Fruit fly (Drosophila melanogaster) whole organism, pupa: ENCODE results near the gene Lsp2.

Source experiments
- CG10348 ChIP-seq: fragments of 200-800 bp; sonication (Bioruptor generic); IDR thresholded peaks from 2 replicates; pipeline ENCODE4 v1.3.6; 2022; ENCODE audit warnings: missing biosample characterization, missing genetic modification characterization
- CG12605 ChIP-seq: fragments of 200-800 bp; sonication (Bioruptor generic); IDR thresholded peaks from 2 replicates; pipeline ENCODE4 v1.3.6; 2022; ENCODE audit warnings: missing biosample characterization, missing genetic modification characterization
- CG14655 ChIP-seq: fragments of 200-800 bp; sonication (Bioruptor generic); optimal IDR thresholded peaks from 3 replicates; lab custom pipeline; 2017; ENCODE audit warnings: mild to moderate bottlenecking, missing biosample characterization, missing genetic modification reagents, missing genetic modification characterization
- CG32121 ChIP-seq: fragments of 200-800 bp; sonication (Bioruptor generic); IDR thresholded peaks from 2 replicates; pipeline ENCODE4 v1.3.6; 2022; ENCODE audit warnings: missing biosample characterization, missing genetic modification characterization
- CG34367 ChIP-seq: fragments of 200-800 bp; sonication (Bioruptor generic); optimal IDR thresholded peaks from 2 replicates; lab custom pipeline; 2018; ENCODE audit warnings: missing biosample characterization, mild to moderate bottlenecking, missing genetic modification characterization
- EcR ChIP-seq: fragments of 200-800 bp; sonication (Bioruptor generic); optimal IDR thresholded peaks from 3 replicates; lab custom pipeline; 2019; ENCODE audit warnings: missing biosample characterization, missing genetic modification characterization, mild to moderate bottlenecking, moderate library complexity, missing genetic modification reagents
- Ets98B ChIP-seq: fragments of 200-800 bp; sonication (Bioruptor generic); IDR thresholded peaks from 2 replicates; pipeline ENCODE4 v1.3.6; 2022; ENCODE audit warnings: missing biosample characterization, missing genetic modification characterization
- Pif1A ChIP-seq: fragments of 200-800 bp; sonication (Bioruptor generic); optimal IDR thresholded peaks from 3 replicates; lab custom pipeline; 2016; ENCODE audit warnings: missing biosample characterization, missing genetic modification characterization
- Pif1B ChIP-seq: fragments of 200-800 bp; sonication (Bioruptor generic); optimal IDR thresholded peaks from 3 replicates; lab custom pipeline; 2016; ENCODE audit warnings: missing biosample characterization, missing genetic modification characterization
- Snoo ChIP-seq: fragments of 200-800 bp; sonication (Bioruptor generic); optimal IDR thresholded peaks from 3 replicates; lab custom pipeline; 2017; ENCODE audit warnings: missing biosample characterization, mild to moderate bottlenecking, missing genetic modification characterization, inconsistent platforms
- fd96Ca ChIP-seq: fragments of 200-800 bp; sonication (Bioruptor generic); IDR thresholded peaks from 3 replicates; pipeline ENCODE4 v1.3.6; 2022; ENCODE audit warnings: missing biosample characterization, missing genetic modification characterization
- gl ChIP-seq: fragments of 200-800 bp; sonication (Bioruptor generic); optimal IDR thresholded peaks from 2 replicates; lab custom pipeline; 2018; ENCODE audit warnings: missing biosample characterization, mild to moderate bottlenecking, missing genetic modification characterization
- rn ChIP-seq: fragments of 200-800 bp; sonication (Bioruptor generic); IDR thresholded peaks from 2 replicates; pipeline ENCODE4 v1.3.6; 2022; ENCODE audit warnings: missing biosample characterization, missing genetic modification characterization

DNA sequence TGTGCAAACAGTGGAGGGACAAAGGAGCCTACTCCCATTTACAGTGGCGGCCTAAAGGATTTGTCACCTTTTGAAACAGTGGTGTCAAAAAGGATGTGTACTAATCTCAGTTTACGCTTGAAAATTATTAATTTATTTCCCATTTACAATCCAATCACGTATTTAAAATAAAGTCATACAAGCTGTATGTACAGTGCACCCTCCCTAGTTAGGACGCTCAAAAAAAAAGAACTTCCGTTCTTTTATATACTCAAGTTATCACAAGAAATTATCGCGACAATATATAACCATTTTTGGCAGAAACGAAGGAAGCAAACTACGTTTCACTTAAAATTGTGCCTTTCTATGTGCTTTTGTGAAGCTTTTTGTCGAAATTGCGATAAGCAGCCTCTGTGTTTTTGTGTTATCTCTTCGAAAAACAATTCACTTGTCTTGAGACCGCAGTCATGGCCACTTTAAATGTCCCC, 10.1 kb downstream of the Lsp2 start:
- TF ChIP-seq rn (GFP tag; lab: Robert Waterston, UW) (no peak), CG34367 (tag; lab: Kevin White, UChicago) (peak; percentile 26), Snoo (peak; percentile 51), Pif1A (no peak), CG12605 (0 out of 2 replicates have a peak, but pooled peaks have one; percentile 11), EcR (GFP tag; lab: Kevin White, UChicago) (no peak), gl (tag; lab: Kevin White, UChicago) (no peak), CG32121 (GFP tag; lab: Robert Waterston, UW) (no peak; the same call in 1 of the 2 replicates), Pif1B (GFP tag; lab: Kevin White, UChicago) (no peak), Ets98B (GFP tag; lab: Robert Waterston, UW) (peak; percentile 43), CG10348 (GFP tag; lab: Robert Waterston, UW) (no peak), fd96Ca (GFP tag; lab: Robert Waterston, UW) (0 out of 3 replicates have a peak, but pooled peaks have one; percentile 43), CG14655 (GFP tag; lab: Kevin White, UChicago) (no peak)
